Worm (Caenorhabditis elegans) whole organism, L2 larva: Measurements from ENCODE around the gene C08F11.12.
"Not testable (repeated sequence)": the region's sequence is repeated elsewhere in the genome, so short reads cannot be mapped to it uniquely, and the experiment has no call there.

ENCODE experiments used
- C34F6.9 ChIP-seq: fragments of 150-350 bp; optimal IDR thresholded peaks from 2 replicates; lab custom pipeline; 2014; ENCODE audit warnings: missing biosample characterization, missing genetic modification characterization
- F13H6.1 ChIP-seq: sonication (generic microtip); optimal IDR thresholded peaks from 2 replicates; lab custom pipeline; 2016; ENCODE audit warnings: missing genetic modification characterization, missing compliant biosample characterization
- R02D3.7 ChIP-seq: fragments of 150-350 bp; optimal IDR thresholded peaks from 2 replicates; lab custom pipeline; 2014; ENCODE audit warnings: missing biosample characterization, missing genetic modification characterization
- ZK546.5 ChIP-seq: sonication (generic microtip); optimal IDR thresholded peaks from 2 replicates; lab custom pipeline; 2017; ENCODE audit warnings: missing biosample characterization, missing genetic modification characterization
- alr-1 ChIP-seq: fragments of 150-350 bp; optimal IDR thresholded peaks from 2 replicates; lab custom pipeline; 2014; ENCODE audit warnings: missing biosample characterization, missing genetic modification characterization
- blmp-1 ChIP-seq: sonication (generic microtip); optimal IDR thresholded peaks from 2 replicates; lab custom pipeline; 2017; ENCODE audit warnings: missing genetic modification characterization, mild to moderate bottlenecking, missing compliant biosample characterization, antibody characterized with exemption, moderate library complexity; ENCODE audit not compliant: insufficient read depth
- ceh-16 ChIP-seq: fragments of 150-350 bp; optimal IDR thresholded peaks from 2 replicates; lab custom pipeline; 2014; ENCODE audit warnings: missing biosample characterization, missing genetic modification characterization
- dmd-4 ChIP-seq: sonication (generic microtip); optimal IDR thresholded peaks from 2 replicates; lab custom pipeline; 2017; ENCODE audit warnings: missing biosample characterization, missing genetic modification characterization
- elt-1 ChIP-seq: fragments of 150-350 bp; optimal IDR thresholded peaks from 2 replicates; lab custom pipeline; 2014; ENCODE audit warnings: missing biosample characterization, missing genetic modification characterization
- elt-3 ChIP-seq: sonication (generic microtip); optimal IDR thresholded peaks from 2 replicates; lab custom pipeline; 2017; ENCODE audit warnings: missing biosample characterization, missing genetic modification characterization
- fos-1 ChIP-seq: fragments of 150-350 bp; optimal IDR thresholded peaks from 2 replicates; lab custom pipeline; 2014; ENCODE audit warnings: missing biosample characterization, missing genetic modification characterization
- lin-13 ChIP-seq: fragments of 150-350 bp; optimal IDR thresholded peaks from 2 replicates; lab custom pipeline; 2014; ENCODE audit warnings: missing biosample characterization, missing genetic modification reagents, missing genetic modification characterization
- lin-39 ChIP-seq: fragments of 150-350 bp; optimal IDR thresholded peaks from 2 replicates; lab custom pipeline; 2014; ENCODE audit warnings: missing biosample characterization, missing genetic modification reagents, missing genetic modification characterization
- lsy-2 ChIP-seq, 2 experiments: fragments of 150-350 bp in 1 of 2; sonication (generic microtip) in 1 of 2; optimal IDR thresholded peaks; 2 replicates each; lab custom pipeline; 2014 to 2017; ENCODE audit warnings: missing biosample characterization in 2 of 2, missing genetic modification characterization in 2 of 2
- mab-5 ChIP-seq: fragments of 150-350 bp; optimal IDR thresholded peaks from 2 replicates; lab custom pipeline; 2014; ENCODE audit warnings: missing biosample characterization, missing genetic modification characterization
- mbf-1 ChIP-seq: sonication (generic microtip); optimal IDR thresholded peaks from 2 replicates; lab custom pipeline; 2017; ENCODE audit warnings: missing biosample characterization, missing genetic modification characterization
- nhr-12 ChIP-seq: fragments of 150-350 bp; optimal IDR thresholded peaks from 2 replicates; lab custom pipeline; 2014; ENCODE audit warnings: missing biosample characterization, missing genetic modification characterization
- nhr-129 ChIP-seq: fragments of 150-350 bp; optimal IDR thresholded peaks from 2 replicates; lab custom pipeline; 2014; ENCODE audit warnings: missing biosample characterization, missing genetic modification characterization
- nhr-6 ChIP-seq: fragments of 150-350 bp; optimal IDR thresholded peaks from 2 replicates; lab custom pipeline; 2014; ENCODE audit warnings: missing biosample characterization, missing genetic modification characterization
- nhr-77 ChIP-seq: fragments of 150-350 bp; optimal IDR thresholded peaks from 2 replicates; lab custom pipeline; 2014; ENCODE audit warnings: missing biosample characterization, missing genetic modification characterization
- peb-1 ChIP-seq: fragments of 150-350 bp; optimal IDR thresholded peaks from 2 replicates; lab custom pipeline; 2014; ENCODE audit warnings: missing biosample characterization, missing genetic modification characterization
- sem-4 ChIP-seq: fragments of 150-350 bp; optimal IDR thresholded peaks from 2 replicates; lab custom pipeline; 2014; ENCODE audit warnings: missing biosample characterization, missing genetic modification reagents, missing genetic modification characterization
- skn-1 ChIP-seq: sonication (generic microtip); optimal IDR thresholded peaks from 2 replicates; lab custom pipeline; 2017; ENCODE audit warnings: missing biosample characterization, missing genetic modification characterization
- sma-9 ChIP-seq, 2 experiments: fragments of 150-350 bp in 1 of 2; sonication (generic microtip) in 1 of 2; optimal IDR thresholded peaks; 2 replicates each; lab custom pipeline; 2014 to 2016; ENCODE audit warnings: missing genetic modification characterization in 2 of 2, mild to moderate bottlenecking in 1 of 2, missing biosample characterization in 1 of 2, missing compliant biosample characterization in 1 of 2, missing genetic modification reagents in 1 of 2, moderate library complexity in 1 of 2
- snpc-4 ChIP-seq: fragments of 150-350 bp; optimal IDR thresholded peaks from 2 replicates; lab custom pipeline; 2014; ENCODE audit warnings: missing biosample characterization, missing genetic modification characterization
- unc-39 ChIP-seq: fragments of 150-350 bp; optimal IDR thresholded peaks from 2 replicates; lab custom pipeline; 2014; ENCODE audit warnings: missing biosample characterization, missing genetic modification characterization
- unc-55 ChIP-seq: fragments of 150-350 bp; sonication (generic microtip); optimal IDR thresholded peaks from 3 replicates; lab custom pipeline; 2014; ENCODE audit warnings: missing biosample characterization, missing genetic modification reagents, missing genetic modification characterization
- unc-62 ChIP-seq: fragments of 150-350 bp; optimal IDR thresholded peaks from 2 replicates; lab custom pipeline; 2014; ENCODE audit warnings: missing biosample characterization, missing genetic modification reagents, missing genetic modification characterization
- zag-1 ChIP-seq: fragments of 150-350 bp; optimal IDR thresholded peaks from 2 replicates; lab custom pipeline; 2014; ENCODE audit warnings: missing biosample characterization, missing genetic modification characterization
- ztf-4 ChIP-seq: fragments of 150-350 bp; optimal IDR thresholded peaks from 2 replicates; lab custom pipeline; 2014; ENCODE audit warnings: missing biosample characterization, missing genetic modification characterization

C08F11.12 gene

DNA sequence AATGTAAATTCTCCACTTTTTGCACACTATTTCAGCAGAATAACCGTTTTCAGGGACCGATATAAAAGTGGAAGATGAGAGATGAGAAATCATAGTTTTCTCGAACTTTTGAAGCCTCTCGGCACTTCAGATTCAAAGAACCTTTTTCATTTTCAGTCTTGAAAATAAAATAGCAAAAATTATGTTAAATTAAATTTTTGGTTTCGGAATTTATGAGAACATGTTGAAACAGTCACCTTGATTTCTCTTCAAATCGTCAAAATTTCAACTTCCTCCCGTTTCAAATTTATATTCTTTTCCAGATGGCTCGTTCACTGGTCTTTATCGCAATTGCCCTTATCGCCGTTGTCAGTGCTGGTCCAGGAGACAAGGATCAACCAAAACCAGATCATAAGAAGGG, 27.3 kb upstream of the C08F11.12 start, which contains the start of gene srlf-26:
TSS of gene srlf-26 (plus strand) at position 301 of the 400 bp plus-strand sequence.
- TF ChIP-seq peb-1 (tag; lab: Kevin White, UChicago): no peak
- no peak for TF ChIP-seq alr-1 (tag; lab: Kevin White, UChicago)

DNA sequence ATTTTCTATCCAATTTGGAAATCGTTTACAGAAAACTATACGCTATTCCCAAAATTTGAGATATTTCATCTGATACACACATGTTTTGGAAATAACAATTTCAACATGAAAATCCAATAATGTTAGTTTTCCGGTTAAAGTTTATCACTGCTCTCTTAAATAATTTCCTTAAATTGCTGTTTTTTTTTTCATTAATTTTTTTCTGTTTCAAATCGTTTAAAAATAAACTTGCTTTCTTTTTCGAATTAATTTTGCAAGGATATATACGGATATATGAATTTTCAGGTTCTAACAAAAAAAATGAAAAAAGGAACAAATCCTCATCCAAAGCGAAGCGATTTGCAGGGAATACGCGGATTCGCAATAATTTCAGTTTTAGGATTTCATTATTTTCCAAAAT, 22.2 kb upstream of the C08F11.12 start, which contains the start of gene oac-48:
TSS of gene oac-48 (plus strand) at position 301 of the 400 bp plus-strand sequence.
- TF ChIP-seq alr-1 (tag; lab: Kevin White, UChicago) (no peak), nhr-12 (no peak), nhr-6 (tag; lab: Kevin White, UChicago) (no peak), unc-62 (no peak), sem-4 (tag; lab: Kevin White, UChicago) (no peak), peb-1 (tag; lab: Kevin White, UChicago) (no peak), unc-55 (GFP tag; lab: Kevin White, UChicago) (no peak), elt-3 (tag; lab: Kevin White, UChicago) (no peak), blmp-1 (tag; lab: Kevin White, UChicago) (no peak), sma-9 (GFP tag; optimal IDR thresholded peaks at IDR 0.05; lab: Kevin White, UChicago) (no peak), sma-9 (tag; optimal IDR thresholded peaks at IDR 0.05; lab: Kevin White, UChicago) (no peak), mbf-1 (no peak), zag-1 (tag; lab: Kevin White, UChicago) (no peak), lsy-2 (tag; optimal IDR thresholded peaks at IDR 0.05; lab: Kevin White, UChicago) (no peak), skn-1 (tag; lab: Kevin White, UChicago) (no peak), C34F6.9 (tag; lab: Kevin White, UChicago) (no peak), lin-39 (tag; lab: Kevin White, UChicago) (no peak), ZK546.5 (no peak), fos-1 (no peak)
- TF ChIP-seq, all 48 proteins: peak for 0

ce11 chrIV:13666849-13667430, 15.6 kb upstream of the C08F11.12 start, which contains the start of gene fbxa-215:
Gene fbxa-215, minus strand, starts transcription at chrIV:13666909.
- TF ChIP-seq R02D3.7 (tag; lab: Kevin White, UChicago) (no peak), elt-1 (no peak), mbf-1 (no peak), unc-55 (GFP tag; lab: Kevin White, UChicago) (no peak), sem-4 (tag; lab: Kevin White, UChicago) (no peak), lin-13 (GFP tag; lab: Kevin White, UChicago) (no peak), peb-1 (tag; lab: Kevin White, UChicago) (no peak), nhr-12 (no peak), ceh-16 (tag; lab: Kevin White, UChicago) (no peak), nhr-129 (tag; lab: Kevin White, UChicago) (no peak), skn-1 (tag; lab: Kevin White, UChicago) (no peak), unc-39 (tag; lab: Kevin White, UChicago) (no peak)

ce11 chrIV:13665073-13665472, 13.8 kb upstream of the C08F11.12 start:
- no peak for TF ChIP-seq ceh-16 (tag; lab: Kevin White, UChicago)
- TF ChIP-seq peb-1 (tag; lab: Kevin White, UChicago): no peak
- TF ChIP-seq sem-4 (tag; lab: Kevin White, UChicago): no peak
- no peak for TF ChIP-seq dmd-4 (tag; lab: Kevin White, UChicago)
- no peak for TF ChIP-seq mab-5 (tag; lab: Kevin White, UChicago)
- no peak for TF ChIP-seq ztf-4 (tag; lab: Kevin White, UChicago)
- TF ChIP-seq lin-39 (tag; lab: Kevin White, UChicago): no peak
- no peak for TF ChIP-seq blmp-1 (tag; lab: Kevin White, UChicago)
- TF ChIP-seq C34F6.9 (tag; lab: Kevin White, UChicago): no peak
- no peak for TF ChIP-seq R02D3.7 (tag; lab: Kevin White, UChicago)
- TF ChIP-seq snpc-4 (tag; lab: Kevin White, UChicago): no peak
- TF ChIP-seq elt-3 (tag; lab: Kevin White, UChicago): no peak
- no peak for TF ChIP-seq fos-1
- TF ChIP-seq, all 48 proteins: peak for 0

ce11 chrIV:13664090-13664489, 12.8 kb upstream of the C08F11.12 start, which contains the start of gene Y45F10C.4:
Gene Y45F10C.4, minus strand, starts transcription at chrIV:13664190.
- TF ChIP-seq alr-1 (tag; lab: Kevin White, UChicago) (no peak), unc-55 (GFP tag; lab: Kevin White, UChicago) (no peak), dmd-4 (tag; lab: Kevin White, UChicago) (no peak), zag-1 (tag; lab: Kevin White, UChicago) (no peak)
- TF ChIP-seq, all 48 proteins: peak for 0

DNA sequence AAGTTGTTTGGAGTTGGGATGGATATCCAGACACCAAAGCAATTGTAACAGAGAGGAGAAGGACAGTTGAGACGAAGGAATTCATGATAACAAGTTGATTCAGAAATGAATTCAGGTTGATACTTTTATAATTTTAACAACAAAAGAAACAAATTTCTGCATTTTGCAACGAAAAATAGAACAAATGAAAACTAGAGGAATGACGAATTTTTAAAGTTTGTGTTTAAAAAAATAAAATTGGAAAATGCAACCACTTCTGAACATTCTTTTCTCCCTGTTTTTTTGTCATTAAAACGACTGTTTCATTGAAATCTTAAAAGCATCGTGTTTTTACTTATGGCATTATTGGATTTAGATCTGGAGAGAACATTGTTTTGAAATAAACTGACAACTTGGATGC, 11.3 kb upstream of the C08F11.12 start, which contains the start of gene Y45F10C.2:
TSS of gene Y45F10C.2 (minus strand) at position 101 of the 400 bp plus-strand sequence.
- not testable (repeated sequence) for TF ChIP-seq lin-39, nhr-77, F13H6.1 (tag; lab: Kevin White, UChicago)
